Worm (Caenorhabditis elegans) whole organism, midembryonic: ENCODE data around the gene chtl-1.

Experiments used
- cog-1 ChIP-seq: sonication (generic microtip); optimal IDR thresholded peaks from 2 replicates; lab custom pipeline; 2016; ENCODE audit warnings: missing genetic modification characterization, missing compliant biosample characterization
- flt-1 ChIP-seq: fragments of 200-800 bp; sonication (Bioruptor generic); IDR thresholded peaks from 2 replicates; pipeline ENCODE4 v1.3.6; 2022; ENCODE audit warnings: missing genetic modification characterization, missing compliant biosample characterization
- med-1 ChIP-seq: sonication (generic microtip); optimal IDR thresholded peaks from 2 replicates; lab custom pipeline; 2017; ENCODE audit warnings: missing genetic modification characterization, mild to moderate bottlenecking, missing compliant biosample characterization, antibody characterized with exemption, missing genetic modification reagents; ENCODE audit not compliant: insufficient read depth
- ref-1 ChIP-seq: fragments of 200-800 bp; sonication (Bioruptor generic); conservative IDR thresholded peaks from 2 replicates; pipeline ENCODE4 v1.3.6; 2022; ENCODE audit warnings: missing genetic modification reagents, missing genetic modification characterization, missing compliant biosample characterization
- tab-1 ChIP-seq: fragments of 200-800 bp; sonication (Bioruptor generic); IDR thresholded peaks from 2 replicates; pipeline ENCODE4 v1.3.6; 2022; ENCODE audit warnings: missing genetic modification characterization, missing compliant biosample characterization
- ztf-23 ChIP-seq: fragments of 200-800 bp; sonication (Bioruptor generic); IDR thresholded peaks from 2 replicates; pipeline ENCODE4 v1.3.6; 2022; ENCODE audit warnings: missing genetic modification reagents, missing genetic modification characterization, missing compliant biosample characterization

- no peak for TF ChIP-seq tab-1 (GFP tag; lab: Robert Waterston, UW)
- TF ChIP-seq ztf-23 (GFP tag; lab: Robert Waterston, UW) = no peak
- TF ChIP-seq flt-1 (GFP tag; lab: Robert Waterston, UW) = no peak
- no peak for TF ChIP-seq cog-1 (tag; lab: Kevin White, UChicago)
- TF ChIP-seq ref-1 (GFP tag; lab: Robert Waterston, UW) = no peak
- TF ChIP-seq med-1 (GFP tag; lab: Kevin White, UChicago) = no peak
Observed at ce11 chrX:5329236-5329635, 34.9 kb downstream of the chtl-1 start, which contains the start of gene C26B9.5.
